Worm (Caenorhabditis elegans): ENCODE data around the gene K02E7.12.
A peak's percentile ranks its signal among the peaks of the same experiment; 100 is the strongest.

K02E7.12 gene

ce11 chrII:1088527-1089230, 17.7 kb downstream of the K02E7.12 start:
- TF ChIP-seq zip-2 (tag; optimal IDR thresholded peaks at IDR 0.05) (no peak), hmg-1.1 (GFP tag; IDR thresholded peaks at IDR 0.05) (no peak), vab-7 (GFP tag; IDR thresholded peaks at IDR 0.05) (no peak), lim-7 (GFP tag; IDR thresholded peaks at IDR 0.05) (no peak), ZK546.5 (tag; optimal IDR thresholded peaks at IDR 0.05) (no peak), lin-38 (GFP tag; IDR thresholded peaks at IDR 0.05) (0 out of 2 replicates have a peak, but pooled peaks have one; percentile 25)

ce11 chrII:1090743-1091142, 19.8 kb downstream of the K02E7.12 start:
- no peak for TF ChIP-seq Y75B8A.6 (GFP tag; IDR thresholded peaks at IDR 0.05)
- TF ChIP-seq Y105C5A.15 (GFP tag; IDR thresholded peaks at IDR 0.05), result no peak
- no peak for TF ChIP-seq aha-1 (tag)
- TF ChIP-seq nhr-28 (tag; optimal IDR thresholded peaks at IDR 0.05), result peak; percentile 41
- TF ChIP-seq arid-1 (GFP tag; conservative IDR thresholded peaks at IDR 0.05), result no peak
- TF ChIP-seq R02D3.7 (tag; optimal IDR thresholded peaks at IDR 0.05), result no peak

ce11 chrII:1091706-1092105, 20.7 kb downstream of the K02E7.12 start, which contains the start of gene snf-3:
TSS of gene snf-3 (plus strand) at chrII:1092006.
- TF ChIP-seq gei-8 (GFP tag; optimal IDR thresholded peaks at IDR 0.05), result no peak

DNA sequence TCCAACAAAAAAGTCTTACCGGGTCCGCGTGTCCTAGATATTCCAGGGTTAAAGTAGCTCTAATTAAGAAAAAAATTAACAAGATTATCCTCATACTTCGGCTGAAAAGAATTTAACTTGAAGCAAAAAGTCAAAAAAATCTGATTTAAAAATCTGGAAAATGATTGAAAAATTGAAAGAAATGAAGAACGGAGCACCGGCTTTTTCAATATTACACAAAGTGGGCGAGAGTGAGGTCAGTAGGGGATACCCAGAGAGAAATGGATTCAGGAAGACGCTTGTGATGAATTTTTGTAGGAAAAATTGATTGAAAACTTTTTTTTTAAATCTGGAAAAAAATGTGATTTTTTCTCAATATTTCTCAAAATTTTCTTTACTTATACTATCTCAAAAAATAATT, 29.7 kb downstream of the K02E7.12 start, which contains the start of gene pho-14:
TSS of gene pho-14 (minus strand) at position 101 of the 400 bp plus-strand sequence.
- no peak for TF ChIP-seq dmd-8 (GFP tag; IDR thresholded peaks at IDR 0.05)
- TF ChIP-seq tra-1 (GFP tag; IDR thresholded peaks at IDR 0.05), result no peak
- TF ChIP-seq Y5F2A.4 (GFP tag; optimal IDR thresholded peaks at IDR 0.05), result no peak
- TF ChIP-seq hlh-30 (tag; optimal IDR thresholded peaks at IDR 0.05; ENCODE audit: insufficient read depth), result no peak
- TF ChIP-seq ctbp-1 (GFP tag; IDR thresholded peaks at IDR 0.05), result no peak
- no peak for TF ChIP-seq mxl-3 (GFP tag; optimal IDR thresholded peaks at IDR 0.05)

DNA sequence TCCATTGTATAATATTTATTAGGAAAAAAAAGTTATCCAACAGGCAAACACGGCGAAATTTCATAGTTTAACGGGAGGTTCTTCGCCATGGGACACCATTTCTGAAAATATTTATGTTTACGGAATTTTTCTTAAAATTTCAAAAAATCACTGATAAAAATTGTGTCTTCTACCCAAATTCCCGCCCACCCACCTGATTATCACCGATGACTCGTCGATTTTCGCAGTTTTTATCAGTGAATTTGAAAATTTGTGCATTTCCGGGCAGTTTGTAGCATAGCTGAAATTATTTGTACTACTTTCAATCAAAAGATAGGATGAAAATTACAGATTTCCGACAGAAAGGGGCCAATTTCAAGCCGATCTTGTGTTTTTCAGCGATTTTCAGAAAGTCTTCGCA, 30.4 kb downstream of the K02E7.12 start:
- TF ChIP-seq Y75B8A.6 (GFP tag; IDR thresholded peaks at IDR 0.05) (no peak), lin-1 (GFP tag; IDR thresholded peaks at IDR 0.05) (peak; percentile 51; the same call in 1 of the 2 replicates), hmg-1.1 (GFP tag; IDR thresholded peaks at IDR 0.05) (no peak), F44E2.7 (GFP tag; IDR thresholded peaks at IDR 0.05) (no peak), cey-2 (tag; optimal IDR thresholded peaks at IDR 0.05; ENCODE audit: borderline replicate concordance, insufficient read depth) (no peak), mdt-29 (GFP tag; IDR thresholded peaks at IDR 0.05) (no peak), ztf-7 (tag; optimal IDR thresholded peaks at IDR 0.05) (no peak), saeg-2 (GFP tag; IDR thresholded peaks at IDR 0.05) (no peak), php-3 (GFP tag; IDR thresholded peaks at IDR 0.05) (no peak), mep-1 (tag; optimal IDR thresholded peaks at IDR 0.05) (no peak), hlh-11 (tag; optimal IDR thresholded peaks at IDR 0.05) (peak; percentile 64), nhr-28 (tag; optimal IDR thresholded peaks at IDR 0.05) (peak; percentile 74), spr-1 (tag; optimal IDR thresholded peaks at IDR 0.05) (no peak), nhr-102 (tag; optimal IDR thresholded peaks at IDR 0.05) (no peak), nhr-6 (tag; optimal IDR thresholded peaks at IDR 0.05) (no peak), dmd-6 (GFP tag; IDR thresholded peaks at IDR 0.05) (peak; percentile 79), sdz-12 (GFP tag; optimal IDR thresholded peaks at IDR 0.05) (no peak), fkh-10 (GFP tag; optimal IDR thresholded peaks at IDR 0.05) (no peak), T26A8.4 (GFP tag; IDR thresholded peaks at IDR 0.05) (no peak), zag-1 (tag; optimal IDR thresholded peaks at IDR 0.05) (no peak), unc-39 (tag; optimal IDR thresholded peaks at IDR 0.05) (no peak), nhr-10 (tag; optimal IDR thresholded peaks at IDR 0.05) (no peak), attf-4 (tag; optimal IDR thresholded peaks at IDR 0.05) (no peak), zfp-2 (tag; optimal IDR thresholded peaks at IDR 0.05) (no peak), fos-1 (tag; optimal IDR thresholded peaks at IDR 0.05) (no peak), F49E8.2 (tag; optimal IDR thresholded peaks at IDR 0.05; ENCODE audit: borderline replicate concordance) (no peak), ZK546.5 (tag; optimal IDR thresholded peaks at IDR 0.05) (no peak), ceh-82 (tag; optimal IDR thresholded peaks at IDR 0.05) (no peak), mdl-1 (tag; optimal IDR thresholded peaks at IDR 0.05) (no peak)

All from whole organism, L4 larva.